Worm (Caenorhabditis elegans) whole organism, dauer: Measurements from ENCODE around the gene Y102A5C.4.

Experiments
- unc-62 ChIP-seq: sonication (generic microtip); optimal IDR thresholded peaks from 2 replicates; lab custom pipeline; 2017; ENCODE audit warnings: missing biosample characterization, missing genetic modification reagents, missing genetic modification characterization

Y102A5C.4 gene

ce11 chrV:16921952-16922351 lies at the start of gene Y102A5C.4:
TSS of gene Y102A5C.4 (plus strand) at chrV:16922252.
- no peak for TF ChIP-seq unc-62 (GFP tag; lab: Kevin White, UChicago)

- TF ChIP-seq unc-62 (GFP tag; lab: Kevin White, UChicago), result no peak
Measured at ce11 chrV:16873642-16874041, 48.4 kb upstream of the Y102A5C.4 start, which contains the start of gene srw-23. TSS of gene srw-23 (plus strand) at chrV:16873942.

- TF ChIP-seq unc-62 (GFP tag; lab: Kevin White, UChicago), result no peak
Measured at ce11 chrV:16874966-16875365, 47.1 kb upstream of the Y102A5C.4 start, which contains the start of gene F49A5.10. TSS of gene F49A5.10 (plus strand) at chrV:16875266.

- TF ChIP-seq unc-62 (GFP tag; lab: Kevin White, UChicago), result no peak
Measured at ce11 chrV:16879532-16879931, 42.5 kb upstream of the Y102A5C.4 start.

ce11 chrV:16880054-16880453 lies 42.0 kb upstream of the Y102A5C.4 start, which contains the start of gene F09C6.3:
TSS of gene F09C6.3 (minus strand) at chrV:16880154.
- no peak for TF ChIP-seq unc-62 (GFP tag; lab: Kevin White, UChicago)

- TF ChIP-seq unc-62 (GFP tag; lab: Kevin White, UChicago), result no peak
Measured at ce11 chrV:16880679-16881078, 41.4 kb upstream of the Y102A5C.4 start, which contains the start of gene F09C6.14. TSS of gene F09C6.14 (plus strand) at chrV:16880979.

- TF ChIP-seq unc-62 (GFP tag; lab: Kevin White, UChicago), result no peak
Measured at ce11 chrV:16882260-16882918, 39.7 kb upstream of the Y102A5C.4 start, which contains the start of the genes F09C6.11 and F09C6.12. TSS of gene F09C6.11 (minus strand) at chrV:16882310. TSS of gene F09C6.12 (plus strand) at chrV:16882868.

ce11 chrV:16884744-16885143 lies 37.3 kb upstream of the Y102A5C.4 start, which contains the start of gene F09C6.13:
TSS of gene F09C6.13 (plus strand) at chrV:16885044.
- TF ChIP-seq unc-62 (GFP tag; lab: Kevin White, UChicago), result no peak

- TF ChIP-seq unc-62 (GFP tag; lab: Kevin White, UChicago), result no peak
Measured at ce11 chrV:16888788-16889325, 33.2 kb upstream of the Y102A5C.4 start, which contains the start of the genes ifas-2 and fbxa-44. TSS of gene ifas-2 (minus strand) at chrV:16888888. TSS of gene fbxa-44 (plus strand) at chrV:16889275.

- TF ChIP-seq unc-62 (GFP tag; lab: Kevin White, UChicago), result no peak
Measured at ce11 chrV:16893440-16893839, 28.6 kb upstream of the Y102A5C.4 start, which contains the start of gene F09C6.15. TSS of gene F09C6.15 (plus strand) at chrV:16893740.

- TF ChIP-seq unc-62 (GFP tag; lab: Kevin White, UChicago), result no peak
Measured at ce11 chrV:16899355-16899754, 22.7 kb upstream of the Y102A5C.4 start, which contains the start of gene fbxa-45. TSS of gene fbxa-45 (minus strand) at chrV:16899455.

- no peak for TF ChIP-seq unc-62 (GFP tag; lab: Kevin White, UChicago)
Measured at ce11 chrV:16902726-16903125, 19.3 kb upstream of the Y102A5C.4 start, which contains the start of gene srd-68. TSS of gene srd-68 (minus strand) at chrV:16902826.

- TF ChIP-seq unc-62 (GFP tag; lab: Kevin White, UChicago), result no peak
Measured at ce11 chrV:16904612-16905011, 17.4 kb upstream of the Y102A5C.4 start, which contains the start of gene nhr-262. TSS of gene nhr-262 (plus strand) at chrV:16904912.

- TF ChIP-seq unc-62 (GFP tag; lab: Kevin White, UChicago), result no peak
Measured at ce11 chrV:16909871-16910270, 12.2 kb upstream of the Y102A5C.4 start, which contains the start of gene F09C6.16. TSS of gene F09C6.16 (minus strand) at chrV:16909971.

ce11 chrV:16910864-16911263 lies 11.2 kb upstream of the Y102A5C.4 start:
- TF ChIP-seq unc-62 (GFP tag; lab: Kevin White, UChicago), result no peak

ce11 chrV:16911294-16911693 lies 10.8 kb upstream of the Y102A5C.4 start:
- TF ChIP-seq unc-62 (GFP tag; lab: Kevin White, UChicago), result no peak
